Worm (Caenorhabditis elegans) whole organism, L1 larva: Measurements from ENCODE around the gene picc-1.

Experiments
- ceh-90 ChIP-seq: sonication (generic microtip); optimal IDR thresholded peaks from 2 replicates; lab custom pipeline; 2016; ENCODE audit warnings: missing genetic modification characterization, missing compliant biosample characterization
- dpl-1 ChIP-seq, 3 experiments: fragments of 150-350 bp in 2 of 3; sonication (generic microtip) in 1 of 3; optimal IDR thresholded peaks; 2 replicates each; lab custom pipeline; 2014 to 2017; ENCODE audit warnings: missing biosample characterization in 3 of 3, missing genetic modification characterization in 3 of 3, missing genetic modification reagents in 3 of 3
- egl-27 ChIP-seq, 2 experiments: fragments of 150-350 bp in 1 of 2; sonication (generic microtip); optimal IDR thresholded peaks; 3 replicates each; lab custom pipeline; 2017 to 2018; ENCODE audit warnings: missing biosample characterization in 2 of 2, missing genetic modification characterization in 2 of 2, missing genetic modification reagents in 2 of 2
- elt-2 ChIP-seq: sonication (generic microtip); optimal IDR thresholded peaks from 2 replicates; lab custom pipeline; 2016; ENCODE audit warnings: missing genetic modification characterization, mild to moderate bottlenecking, inconsistent platforms, missing compliant biosample characterization, missing genetic modification reagents
- mep-1 ChIP-seq: fragments of 150-350 bp; optimal IDR thresholded peaks from 2 replicates; lab custom pipeline; 2014; ENCODE audit warnings: missing biosample characterization, missing genetic modification characterization
- nhr-237 ChIP-seq: fragments of 150-350 bp; optimal IDR thresholded peaks from 2 replicates; lab custom pipeline; 2014; ENCODE audit warnings: missing biosample characterization, missing genetic modification characterization
- pqm-1 ChIP-seq: sonication (generic microtip); optimal IDR thresholded peaks from 3 replicates; lab custom pipeline; 2017; ENCODE audit warnings: missing biosample characterization, missing genetic modification characterization
- tbx-2 ChIP-seq: sonication (generic microtip); optimal IDR thresholded peaks from 2 replicates; lab custom pipeline; 2016; ENCODE audit warnings: missing genetic modification characterization, missing compliant biosample characterization
- zag-1 ChIP-seq: fragments of 150-350 bp; optimal IDR thresholded peaks from 2 replicates; lab custom pipeline; 2014; ENCODE audit warnings: missing biosample characterization, missing genetic modification characterization

DNA sequence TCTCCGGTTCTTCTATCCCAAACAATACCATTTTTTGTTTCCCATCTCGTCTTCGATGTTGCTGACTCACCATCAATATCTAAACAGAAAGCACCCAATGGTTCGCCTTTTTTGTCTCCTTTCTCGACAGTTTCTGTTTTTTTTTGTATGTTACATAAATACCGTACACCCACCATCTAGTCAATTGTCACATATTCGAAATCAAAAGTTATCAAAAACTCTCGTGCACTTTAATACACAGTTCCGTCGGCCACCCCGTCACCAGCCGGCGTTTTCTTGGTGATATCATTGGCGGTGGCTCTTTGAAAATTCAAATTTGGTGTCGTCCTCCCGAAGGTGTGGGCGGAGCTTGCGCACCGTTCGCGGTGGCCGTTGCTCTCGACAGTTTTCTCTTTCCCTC lies 10.9 kb upstream of the picc-1 start:
- TF ChIP-seq nhr-237 (no peak), mep-1 (tag; lab: Kevin White, UChicago) (no peak), zag-1 (no peak), dpl-1 (GFP tag; optimal IDR thresholded peaks at IDR 0.05; lab: Kevin White, UChicago) (no peak), ceh-90 (tag; lab: Kevin White, UChicago) (no peak), elt-2 (tag; lab: Kevin White, UChicago) (no peak), pqm-1 (tag; lab: Kevin White, UChicago) (no peak), egl-27 (tag; optimal IDR thresholded peaks at IDR 0.05; lab: Kevin White, UChicago) (no peak), tbx-2 (tag; lab: Kevin White, UChicago) (no peak)
